Worm (Caenorhabditis elegans) whole organism, L1 larva: ENCODE results near the gene acaa-2.

Source experiments
- ceh-63 ChIP-seq: fragments of 200-800 bp; sonication (Bioruptor generic); optimal IDR thresholded peaks from 2 replicates; lab custom pipeline; 2018; ENCODE audit warnings: mild to moderate bottlenecking, missing genetic modification characterization, missing compliant biosample characterization
- ceh-82 ChIP-seq, 3 experiments: fragments of 150-350 bp in 1 of 3; sonication (generic microtip) in 2 of 3; optimal IDR thresholded peaks; 2 replicates each; lab custom pipeline; 2014 to 2017; ENCODE audit warnings: missing biosample characterization in 3 of 3, missing genetic modification characterization in 3 of 3
- dpl-1 ChIP-seq, 3 experiments: fragments of 150-350 bp in 2 of 3; sonication (generic microtip) in 1 of 3; optimal IDR thresholded peaks; 2 replicates each; lab custom pipeline; 2014 to 2017; ENCODE audit warnings: missing biosample characterization in 3 of 3, missing genetic modification characterization in 3 of 3, missing genetic modification reagents in 3 of 3
- efl-1 ChIP-seq, 4 experiments: fragments of 150-350 bp; optimal IDR thresholded peaks in 3 of 4; peaks in 1 of 4; 1 replicate in 1 of 4; 2 replicates in 3 of 4; lab custom pipeline; 2014; ENCODE audit warnings: missing biosample characterization in 2 of 4, missing genetic modification characterization in 2 of 4, missing genetic modification reagents in 2 of 4
- fkh-8 ChIP-seq: sonication (generic microtip); optimal IDR thresholded peaks from 2 replicates; lab custom pipeline; 2016; ENCODE audit warnings: mild to moderate bottlenecking, missing genetic modification characterization, missing compliant biosample characterization
- lin-35 ChIP-seq, 2 experiments: fragments of 150-350 bp; optimal IDR thresholded peaks; 2 replicates each; lab custom pipeline; 2014; ENCODE audit warnings: missing biosample characterization in 2 of 2, missing genetic modification characterization in 2 of 2, missing genetic modification reagents in 2 of 2
- lin-39 ChIP-seq: fragments of 150-350 bp; optimal IDR thresholded peaks from 2 replicates; lab custom pipeline; 2014; ENCODE audit warnings: missing biosample characterization, missing genetic modification reagents, missing genetic modification characterization
- mab-9 ChIP-seq: fragments of 200-800 bp; sonication (Bioruptor generic); IDR thresholded peaks from 2 replicates; pipeline ENCODE4 v1.3.6; 2022; ENCODE audit warnings: missing genetic modification reagents, missing genetic modification characterization, missing compliant biosample characterization
- mdl-1 ChIP-seq, 2 experiments: fragments of 150-350 bp; optimal IDR thresholded peaks; 2 replicates each; lab custom pipeline; 2014 to 2017; ENCODE audit warnings: missing biosample characterization in 2 of 2, missing genetic modification characterization in 2 of 2, inconsistent platforms in 1 of 2
- nhr-77 ChIP-seq: fragments of 150-350 bp; optimal IDR thresholded peaks from 2 replicates; lab custom pipeline; 2014; ENCODE audit warnings: missing biosample characterization, missing genetic modification characterization
- pqm-1 ChIP-seq: sonication (generic microtip); optimal IDR thresholded peaks from 3 replicates; lab custom pipeline; 2017; ENCODE audit warnings: missing biosample characterization, missing genetic modification characterization
- snpc-4 ChIP-seq: fragments of 150-350 bp; optimal IDR thresholded peaks from 2 replicates; lab custom pipeline; 2014; ENCODE audit warnings: missing biosample characterization, missing genetic modification characterization
- ztf-11 ChIP-seq, 2 experiments: sonication (generic microtip); optimal IDR thresholded peaks; 2 replicates each; lab custom pipeline; 2016 to 2017; ENCODE audit warnings: missing genetic modification characterization in 2 of 2, missing biosample characterization in 1 of 2, missing compliant biosample characterization in 1 of 2

DNA sequence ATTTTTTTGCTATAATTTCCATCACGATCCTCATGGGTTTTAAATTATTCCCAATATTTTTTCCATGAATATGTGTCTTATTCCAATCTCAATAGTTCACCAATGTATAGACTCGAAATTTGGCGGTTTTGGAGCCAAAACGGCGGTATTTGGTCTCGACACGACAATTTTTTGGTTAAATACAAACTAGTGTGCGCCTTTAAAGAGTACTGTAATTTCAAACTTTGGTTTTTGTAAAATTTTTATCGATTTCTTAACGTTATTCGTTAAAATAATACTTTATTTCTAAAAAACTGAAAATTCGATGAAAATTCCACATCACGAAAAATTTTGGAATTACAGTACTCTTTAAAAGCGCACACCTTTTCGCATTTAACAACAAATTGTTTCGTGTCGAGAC is 30.1 kb upstream of the acaa-2 start:
- TF ChIP-seq snpc-4 (no peak), efl-1 (optimal IDR thresholded peaks at IDR 0.05; lab: Kevin White, UChicago) (no peak), efl-1 (GFP tag; optimal IDR thresholded peaks at IDR 0.05 in 1 of 2; lab: Kevin White, UChicago) (no peak), lin-39 (no peak), ceh-82 (tag; optimal IDR thresholded peaks at IDR 0.05; lab: Kevin White, UChicago) (no peak), ztf-11 (tag; optimal IDR thresholded peaks at IDR 0.05; lab: Kevin White, UChicago) (no peak), nhr-77 (tag; lab: Kevin White, UChicago) (no peak), fkh-8 (tag; lab: Kevin White, UChicago) (no peak), mdl-1 (tag; optimal IDR thresholded peaks at IDR 0.05; lab: Kevin White, UChicago) (no peak), pqm-1 (tag; lab: Kevin White, UChicago) (no peak), lin-35 (GFP tag; optimal IDR thresholded peaks at IDR 0.05; lab: Kevin White, UChicago) (no peak), mab-9 (GFP tag; lab: Robert Waterston, UW) (no peak), ceh-63 (GFP tag; lab: Kevin White, UChicago) (no peak), dpl-1 (GFP tag; optimal IDR thresholded peaks at IDR 0.05; lab: Kevin White, UChicago) (no peak)
